1 fruit fly cellular context compared by ENCODE assay signal in genomic region chr3R:5564775-5565190, dm6.
TF ChIP-seq lines count a peak whose summit lies in the region.

Gene CG14671, minus strand, starts transcription at chr3R:5564815.
Gene CG12746, plus strand, starts transcription at chr3R:5564865.

TF ChIP-seq in whole organism, embryonic, 481 proteins besides CTCF, POLR2A, EP300 and RAD21 (continued from another document):
- TF ChIP-seq CG15479 (GFP tag; optimal IDR thresholded peaks at IDR 0.05; lab: Kevin White, UChicago) (peak; percentile 57), CG12299 (tag; optimal IDR thresholded peaks at IDR 0.05; lab: Kevin White, UChicago) (peak; percentile 22), Camta (GFP tag; optimal IDR thresholded peaks at IDR 0.05; lab: Kevin White, UChicago) (no peak), ttk (GFP tag; IDR thresholded peaks at IDR 0.05; lab: Robert Waterston, UW) (no peak), stwl (tag; optimal IDR thresholded peaks at IDR 0.05; lab: Kevin White, UChicago) (peak; percentile 35), Lhr (GFP tag; optimal IDR thresholded peaks at IDR 0.05; lab: Kevin White, UChicago) (no peak), dimm (GFP tag; IDR thresholded peaks at IDR 0.05; lab: Robert Waterston, UW) (no peak), CG10654 (GFP tag; optimal IDR thresholded peaks at IDR 0.05; lab: Kevin White, UChicago) (no peak), nmo (GFP tag; optimal IDR thresholded peaks at IDR 0.05; lab: Kevin White, UChicago) (peak; percentile 34), CG14667 (GFP tag; IDR thresholded peaks at IDR 0.05; lab: Robert Waterston, UW) (no peak), sug (tag; optimal IDR thresholded peaks at IDR 0.05; lab: Kevin White, UChicago) (peak; percentile 37), sc (optimal IDR thresholded peaks at IDR 0.05; lab: Kevin White, UChicago) (no peak), sc (GFP tag; optimal IDR thresholded peaks at IDR 0.05; lab: Kevin White, UChicago) (no peak), sim (GFP tag; IDR thresholded peaks at IDR 0.05; lab: Robert Waterston, UW) (no peak), Antp (GFP tag; optimal IDR thresholded peaks at IDR 0.05; lab: Kevin White, UChicago) (no peak), Nf-YC (tag; optimal IDR thresholded peaks at IDR 0.05; lab: Kevin White, UChicago) (peak; percentile 66), tup (GFP tag; optimal IDR thresholded peaks at IDR 0.05; lab: Kevin White, UChicago) (no peak), Jarid2 (GFP tag; optimal IDR thresholded peaks at IDR 0.05; lab: Kevin White, UChicago) (no peak), E2f2 (GFP tag; IDR thresholded peaks at IDR 0.05; lab: Robert Waterston, UW) (peak; percentile 71), Fer2 (tag; optimal IDR thresholded peaks at IDR 0.05; lab: Kevin White, UChicago) (no peak), CG32532 (GFP tag; IDR thresholded peaks at IDR 0.05; lab: Robert Waterston, UW) (no peak), gce (GFP tag; IDR thresholded peaks at IDR 0.05; lab: Robert Waterston, UW) (no peak), Neu2 (GFP tag; optimal IDR thresholded peaks at IDR 0.05; lab: Kevin White, UChicago; ENCODE audit: borderline replicate concordance) (no peak), HLH4C (GFP tag; IDR thresholded peaks at IDR 0.05; lab: Robert Waterston, UW; ENCODE audit: partially characterized antibody) (peak; percentile 44; the same call in 2 of the 3 replicates), kah (GFP tag; optimal IDR thresholded peaks at IDR 0.05; lab: Kevin White, UChicago) (peak; percentile 39), ssp (GFP tag; IDR thresholded peaks at IDR 0.05; lab: Robert Waterston, UW) (no peak), nerfin-2 (GFP tag; IDR thresholded peaks at IDR 0.05; lab: Robert Waterston, UW; ENCODE audit: partially characterized antibody) (peak; percentile 36; the same call in 1 of the 2 replicates), CG31441 (GFP tag; IDR thresholded peaks at IDR 0.05; lab: Robert Waterston, UW) (no peak), mirr (GFP tag; optimal IDR thresholded peaks at IDR 0.05; lab: Kevin White, UChicago) (peak; percentile 22), hbn (GFP tag; IDR thresholded peaks at IDR 0.05; lab: Robert Waterston, UW; ENCODE audit: partially characterized antibody) (0 out of 2 replicates have a peak, but pooled peaks have one; percentile 24), CG7928 (GFP tag; optimal IDR thresholded peaks at IDR 0.05; lab: Kevin White, UChicago) (no peak), vfl (GFP tag; optimal IDR thresholded peaks at IDR 0.05; lab: Kevin White, UChicago) (no peak), CG3847 (GFP tag; IDR thresholded peaks at IDR 0.05; lab: Robert Waterston, UW) (0 out of 2 replicates have a peak, but pooled peaks have one; percentile 18), CG2120 (GFP tag; optimal IDR thresholded peaks at IDR 0.05; lab: Kevin White, UChicago) (no peak), Dll (GFP tag; IDR thresholded peaks at IDR 0.05; lab: Robert Waterston, UW; ENCODE audit: partially characterized antibody) (peak; percentile 51; the same call in 2 of the 4 replicates), Stat92E (GFP tag; optimal IDR thresholded peaks at IDR 0.05; lab: Kevin White, UChicago) (no peak), CG2116 (GFP tag; optimal IDR thresholded peaks at IDR 0.05; lab: Kevin White, UChicago) (peak; percentile 78), p53 (GFP tag; optimal IDR thresholded peaks at IDR 0.05; lab: Kevin White, UChicago) (no peak), ci (GFP tag; IDR thresholded peaks at IDR 0.05; lab: Robert Waterston, UW) (peak; percentile 55; the same call in 1 of the 3 replicates), CG9215 (GFP tag; IDR thresholded peaks at IDR 0.05; lab: Robert Waterston, UW) (no peak), phol (tag; optimal IDR thresholded peaks at IDR 0.05; lab: Kevin White, UChicago) (peak; percentile 22), NK7.1 (GFP tag; optimal IDR thresholded peaks at IDR 0.05; lab: Kevin White, UChicago) (no peak), Ptx1 (GFP tag; IDR thresholded peaks at IDR 0.05; lab: Robert Waterston, UW) (no peak), CG12744 (GFP tag; optimal IDR thresholded peaks at IDR 0.05; lab: Kevin White, UChicago) (no peak), CG1603 (tag; optimal IDR thresholded peaks at IDR 0.05; lab: Kevin White, UChicago) (peak; percentile 38), CG9727 (GFP tag; optimal IDR thresholded peaks at IDR 0.05; lab: Kevin White, UChicago) (no peak), kni (GFP tag; optimal IDR thresholded peaks at IDR 0.05; lab: Kevin White, UChicago) (peak; percentile 21), CG2199 (GFP tag; IDR thresholded peaks at IDR 0.05; lab: Robert Waterston, UW) (no peak), YL-1 (GFP tag; optimal IDR thresholded peaks at IDR 0.05; lab: Kevin White, UChicago) (peak; percentile 38), CrebB (tag; optimal IDR thresholded peaks at IDR 0.05; lab: Kevin White, UChicago) (peak; percentile 26), TFAM (GFP tag; optimal IDR thresholded peaks at IDR 0.05; lab: Kevin White, UChicago) (no peak), fd96Cb (tag; optimal IDR thresholded peaks at IDR 0.05; lab: Kevin White, UChicago) (no peak), row (GFP tag; IDR thresholded peaks at IDR 0.05; lab: Robert Waterston, UW) (0 out of 3 replicates have a peak, but pooled peaks have one; percentile 17), Med (GFP tag; lab: Kevin White, UChicago) (no peak), CG6683 (GFP tag; optimal IDR thresholded peaks at IDR 0.05; lab: Kevin White, UChicago) (no peak), CG11093 (GFP tag; IDR thresholded peaks at IDR 0.05; lab: Robert Waterston, UW) (no peak), CG12659 (GFP tag; optimal IDR thresholded peaks at IDR 0.05; lab: Kevin White, UChicago) (peak; percentile 15), ato (GFP tag; IDR thresholded peaks at IDR 0.05; lab: Robert Waterston, UW; ENCODE audit: partially characterized antibody) (0 out of 2 replicates have a peak, but pooled peaks have one; percentile 19), Lpt (GFP tag; optimal IDR thresholded peaks at IDR 0.05; lab: Kevin White, UChicago) (no peak), Chrac-16 (GFP tag; optimal IDR thresholded peaks at IDR 0.05; lab: Kevin White, UChicago) (no peak), CG30020 (tag; optimal IDR thresholded peaks at IDR 0.05; lab: Kevin White, UChicago) (peak; percentile 28), kay (GFP tag; optimal IDR thresholded peaks at IDR 0.05; lab: Kevin White, UChicago) (no peak), peb (GFP tag; IDR thresholded peaks at IDR 0.05; lab: Robert Waterston, UW) (no peak), Sin3A (optimal IDR thresholded peaks at IDR 0.05; lab: Kevin White, UChicago) (peak; percentile 62), Doc3 (GFP tag; IDR thresholded peaks at IDR 0.05; lab: Robert Waterston, UW; ENCODE audit: partially characterized antibody) (no peak), CG14710 (tag; optimal IDR thresholded peaks at IDR 0.05; lab: Kevin White, UChicago) (peak; percentile 18), az2 (GFP tag; optimal IDR thresholded peaks at IDR 0.05; lab: Kevin White, UChicago) (no peak), CG6791 (GFP tag; IDR thresholded peaks at IDR 0.05; lab: Robert Waterston, UW; ENCODE audit: partially characterized antibody) (no peak), stc (GFP tag; IDR thresholded peaks at IDR 0.05; lab: Robert Waterston, UW) (no peak), ems (GFP tag; optimal IDR thresholded peaks at IDR 0.05; lab: Kevin White, UChicago) (no peak), trh (GFP tag; optimal IDR thresholded peaks at IDR 0.05; lab: Kevin White, UChicago) (no peak), Gsc (GFP tag; IDR thresholded peaks at IDR 0.05; lab: Robert Waterston, UW) (no peak), CG4360 (GFP tag; IDR thresholded peaks at IDR 0.05; lab: Robert Waterston, UW) (peak; percentile 48), CG6765 (GFP tag; optimal IDR thresholded peaks at IDR 0.05; lab: Kevin White, UChicago) (no peak), CG2712 (tag; optimal IDR thresholded peaks at IDR 0.05; lab: Kevin White, UChicago) (peak; percentile 39), BEAF-32 (GFP tag; optimal IDR thresholded peaks at IDR 0.05; lab: Kevin White, UChicago) (peak; percentile 28), CoRest (tag; optimal IDR thresholded peaks at IDR 0.05; lab: Kevin White, UChicago) (peak; percentile 13), Sry-δ (GFP tag; optimal IDR thresholded peaks at IDR 0.05; lab: Kevin White, UChicago) (peak; percentile 4), Mrtf (GFP tag; IDR thresholded peaks at IDR 0.05; lab: Robert Waterston, UW) (0 out of 3 replicates have a peak, but pooled peaks have one; percentile 26), Sry-β (GFP tag; optimal IDR thresholded peaks at IDR 0.05; lab: Kevin White, UChicago) (peak; percentile 88), CG9797 (GFP tag; optimal IDR thresholded peaks at IDR 0.05; lab: Kevin White, UChicago) (peak; percentile 30), CG4282 (GFP tag; optimal IDR thresholded peaks at IDR 0.05; lab: Kevin White, UChicago) (no peak), CG4617 (GFP tag; optimal IDR thresholded peaks at IDR 0.05; lab: Kevin White, UChicago; ENCODE audit: borderline replicate concordance) (peak; percentile 52), crol (GFP tag; IDR thresholded peaks at IDR 0.05; lab: Robert Waterston, UW) (peak; percentile 94), chn (GFP tag; optimal IDR thresholded peaks at IDR 0.05; lab: Kevin White, UChicago) (no peak), Deaf1 (tag; optimal IDR thresholded peaks at IDR 0.05; lab: Kevin White, UChicago) (peak; percentile 58), insv (GFP tag; optimal IDR thresholded peaks at IDR 0.05; lab: Kevin White, UChicago) (peak in 1 of 2 experiments; percentile 94), Dref (GFP tag; IDR thresholded peaks at IDR 0.05; lab: Robert Waterston, UW) (peak; percentile 81), CG3281 (GFP tag; optimal IDR thresholded peaks at IDR 0.05; lab: Kevin White, UChicago) (peak; percentile 99), wor (GFP tag; IDR thresholded peaks at IDR 0.05; lab: Robert Waterston, UW) (no peak), HmgZ (tag; optimal IDR thresholded peaks at IDR 0.05; lab: Kevin White, UChicago) (peak; percentile 34), exex (tag; optimal IDR thresholded peaks at IDR 0.05; lab: Kevin White, UChicago) (peak; percentile 23), Dp (GFP tag; optimal IDR thresholded peaks at IDR 0.05; lab: Kevin White, UChicago) (peak; percentile 60), Spps (tag; optimal IDR thresholded peaks at IDR 0.05; lab: Kevin White, UChicago) (no peak), otp (GFP tag; IDR thresholded peaks at IDR 0.05; lab: Robert Waterston, UW) (0 out of 3 replicates have a peak, but pooled peaks have one; percentile 7), CG6272 (GFP tag; IDR thresholded peaks at IDR 0.05; lab: Robert Waterston, UW) (no peak), trem (tag; optimal IDR thresholded peaks at IDR 0.05; lab: Kevin White, UChicago) (peak; percentile 99), MBD-R2 (GFP tag; IDR thresholded peaks at IDR 0.05; lab: Robert Waterston, UW) (peak; percentile 88), crp (GFP tag; optimal IDR thresholded peaks at IDR 0.05; lab: Kevin White, UChicago) (peak; percentile 68 to 96), oc (tag; optimal IDR thresholded peaks at IDR 0.05; lab: Kevin White, UChicago) (no peak), Myb (GFP tag; optimal IDR thresholded peaks at IDR 0.05; lab: Kevin White, UChicago) (peak; percentile 84), Elba2 (GFP tag; optimal IDR thresholded peaks at IDR 0.05; lab: Kevin White, UChicago) (peak; percentile 7), fd64A (GFP tag; optimal IDR thresholded peaks at IDR 0.05; lab: Kevin White, UChicago) (peak; percentile 4), schlank (tag; optimal IDR thresholded peaks at IDR 0.05; lab: Kevin White, UChicago) (no peak), CG2202 (tag; optimal IDR thresholded peaks at IDR 0.05; lab: Kevin White, UChicago) (no peak), CG17829 (tag; optimal IDR thresholded peaks at IDR 0.05; lab: Kevin White, UChicago) (no peak), Nf-YB (GFP tag; optimal IDR thresholded peaks at IDR 0.05; lab: Kevin White, UChicago) (no peak), hb (GFP tag; IDR thresholded peaks at IDR 0.05; lab: Robert Waterston, UW; ENCODE audit: partially characterized antibody) (no peak), cad (GFP tag; optimal IDR thresholded peaks at IDR 0.05; lab: Kevin White, UChicago) (no peak), Pdp1 (GFP tag; optimal IDR thresholded peaks at IDR 0.05; lab: Kevin White, UChicago) (peak in 1 of 2 experiments; percentile 18), CG17186 (GFP tag; optimal IDR thresholded peaks at IDR 0.05; lab: Kevin White, UChicago) (peak; percentile 26), CG34224 (GFP tag; IDR thresholded peaks at IDR 0.05; lab: Robert Waterston, UW; ENCODE audit: partially characterized antibody) (0 out of 3 replicates have a peak, but pooled peaks have one; percentile 27), pzg (GFP tag; optimal IDR thresholded peaks at IDR 0.05; lab: Kevin White, UChicago) (peak; percentile 63), ab (GFP tag; optimal IDR thresholded peaks at IDR 0.05; lab: Kevin White, UChicago) (no peak), CG34376 (GFP tag; optimal IDR thresholded peaks at IDR 0.05; lab: Kevin White, UChicago) (peak; percentile 31), CG13287 (GFP tag; IDR thresholded peaks at IDR 0.05; lab: Robert Waterston, UW; ENCODE audit: partially characterized antibody) (peak; percentile 53), MESR4 (GFP tag; optimal IDR thresholded peaks at IDR 0.05; lab: Kevin White, UChicago) (peak; percentile 50), dm (GFP tag; optimal IDR thresholded peaks at IDR 0.05; lab: Kevin White, UChicago) (peak; percentile 19), eve (GFP tag; optimal IDR thresholded peaks at IDR 0.05; lab: Kevin White, UChicago) (no peak), Trl (optimal IDR thresholded peaks at IDR 0.05; lab: Kevin White, UChicago) (no peak), Trl (GFP tag; optimal IDR thresholded peaks at IDR 0.05; lab: Kevin White, UChicago) (no peak), Poxn (GFP tag; IDR thresholded peaks at IDR 0.05; lab: Robert Waterston, UW) (no peak)
TF ChIP-seq in whole organism, embryonic: peak in this region for 71.
